Fruit fly (Drosophila melanogaster): ENCODE measurements around the gene CG32365.

Gene CG32365

DNA sequence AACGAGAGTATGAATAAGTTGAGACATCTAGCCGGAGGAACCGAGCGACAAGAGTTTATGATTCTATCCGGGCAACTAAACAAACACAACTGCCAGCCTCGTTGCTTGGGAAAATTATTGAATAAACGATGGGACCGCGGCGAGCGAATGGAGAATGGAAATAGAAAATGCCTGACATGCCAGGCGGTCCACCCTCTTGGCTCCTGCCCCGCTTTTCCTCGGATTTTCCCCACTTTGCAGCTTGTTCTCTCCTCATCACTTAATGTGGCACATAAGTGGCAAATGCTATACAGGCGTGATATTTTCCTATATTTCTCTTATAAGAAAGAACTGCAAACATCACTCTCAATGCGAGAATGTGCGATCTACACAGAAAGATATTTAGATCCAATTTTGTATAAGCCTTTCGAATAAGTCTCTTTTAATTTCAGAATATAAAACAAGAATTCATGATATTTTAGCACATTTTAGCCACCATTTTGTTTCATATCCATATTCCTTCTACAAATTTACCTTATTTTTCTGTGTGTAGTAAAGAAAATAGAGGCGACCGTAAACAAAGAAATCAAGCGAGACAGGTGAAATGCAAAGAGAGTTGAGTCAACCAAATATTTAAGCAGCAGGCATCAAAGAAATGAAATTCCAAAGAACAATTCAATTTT lies 34.8 kb downstream of the CG32365 start (continued):
- TF ChIP-seq CG15336 (GFP tag; IDR thresholded peaks at IDR 0.05): peak; percentile 83
- TF ChIP-seq Sox102F (GFP tag; optimal IDR thresholded peaks at IDR 0.05): no peak
- no peak for TF ChIP-seq CG6808 (GFP tag; optimal IDR thresholded peaks at IDR 0.05)
- peak; percentile 81 for TF ChIP-seq Hr4 (GFP tag; optimal IDR thresholded peaks at IDR 0.05)
- TF ChIP-seq CG16779 (tag; optimal IDR thresholded peaks at IDR 0.05): no peak
- TF ChIP-seq acj6 (GFP tag; optimal IDR thresholded peaks at IDR 0.05): peak; percentile 54
- TF ChIP-seq CG4318 (GFP tag; optimal IDR thresholded peaks at IDR 0.05): peak; percentile 42
- TF ChIP-seq CG8119 (GFP tag; IDR thresholded peaks at IDR 0.05): peak; percentile 71
- peak; percentile 24 for TF ChIP-seq CG3032 (tag; optimal IDR thresholded peaks at IDR 0.05)
- TF ChIP-seq eg (GFP tag; IDR thresholded peaks at IDR 0.05): peak; percentile 82
- peak; percentile 73 for TF ChIP-seq CG6276 (GFP tag; optimal IDR thresholded peaks at IDR 0.05)
- TF ChIP-seq dsx (GFP tag; optimal IDR thresholded peaks at IDR 0.05; ENCODE audit: poor library complexity, severe bottlenecking): no peak
- no peak for TF ChIP-seq CG10669 (GFP tag; optimal IDR thresholded peaks at IDR 0.05)
- TF ChIP-seq CG32006 (GFP tag; optimal IDR thresholded peaks at IDR 0.05): peak; percentile 82
- TF ChIP-seq Sox15 (GFP tag; optimal IDR thresholded peaks at IDR 0.05): no peak

- TF ChIP-seq Lpt (GFP tag; optimal IDR thresholded peaks at IDR 0.05) (no peak), fkh (GFP tag; optimal IDR thresholded peaks at IDR 0.05) (no peak), topi (GFP tag; optimal IDR thresholded peaks at IDR 0.05) (no peak), CG9139 (GFP tag; optimal IDR thresholded peaks at IDR 0.05) (no peak), Eip93F (GFP tag; optimal IDR thresholded peaks at IDR 0.05) (no peak), CG11902 (GFP tag; optimal IDR thresholded peaks at IDR 0.05) (no peak), Eip78C (GFP tag) (no peak), Hr39 (GFP tag; optimal IDR thresholded peaks at IDR 0.05) (no peak), CG8119 (GFP tag; IDR thresholded peaks at IDR 0.05) (no peak), Hr4 (GFP tag; optimal IDR thresholded peaks at IDR 0.05) (no peak), CG8319 (GFP tag; optimal IDR thresholded peaks at IDR 0.05) (no peak), Met (GFP tag; optimal IDR thresholded peaks at IDR 0.05) (no peak), CG34406 (GFP tag; optimal IDR thresholded peaks at IDR 0.05) (no peak), Blimp-1 (GFP tag; optimal IDR thresholded peaks at IDR 0.05) (no peak), CG10631 (GFP tag; optimal IDR thresholded peaks at IDR 0.05) (no peak), salr (GFP tag; optimal IDR thresholded peaks at IDR 0.05) (no peak)
These were observed 35.7 kb downstream of the CG32365 start for dm6 chr3L:7904560-7904959.

DNA sequence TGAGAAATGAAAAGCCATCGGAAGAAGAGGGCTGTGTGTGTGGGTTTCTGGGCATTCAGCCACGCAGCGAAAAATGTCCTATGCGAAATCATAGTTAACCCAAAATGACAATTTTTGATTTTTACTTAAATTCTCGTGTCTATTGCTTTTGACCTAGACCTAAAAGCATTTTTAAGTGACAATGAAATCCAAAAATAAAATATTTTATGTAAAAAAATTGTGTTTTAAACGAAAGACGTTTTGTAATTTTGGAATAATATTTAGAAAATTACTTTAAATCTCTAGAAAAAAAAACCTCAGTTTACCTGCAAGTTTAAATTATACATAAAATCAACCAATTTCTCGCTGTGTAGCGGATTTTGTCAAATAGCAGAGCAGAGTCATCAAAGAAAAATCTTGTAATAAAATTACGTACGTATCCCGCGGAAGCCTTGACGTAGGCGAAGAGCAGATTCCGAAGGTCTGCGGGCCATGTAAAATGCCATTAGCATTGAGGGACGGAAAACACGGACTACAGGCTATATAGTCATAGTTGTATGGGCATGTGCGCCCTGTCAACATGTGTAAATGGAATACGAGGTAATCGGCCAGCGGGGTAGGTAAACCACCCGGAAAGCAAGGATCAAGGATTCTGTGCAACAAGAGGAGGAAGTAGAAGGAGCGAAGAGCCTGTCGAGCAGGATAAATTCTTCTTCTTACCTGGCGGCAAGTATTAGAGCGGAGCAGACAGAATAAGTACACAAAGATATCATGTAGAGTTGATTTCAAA lies 41.0 kb downstream of the CG32365 start:
- TF ChIP-seq CG8632 (GFP tag; optimal IDR thresholded peaks at IDR 0.05) (no peak), Eip93F (GFP tag; optimal IDR thresholded peaks at IDR 0.05) (no peak), CG1621 (tag; optimal IDR thresholded peaks at IDR 0.05) (no peak), svp (GFP tag) (peak; percentile 49), Ets21C (GFP tag; optimal IDR thresholded peaks at IDR 0.05) (no peak), Smox (GFP tag; optimal IDR thresholded peaks at IDR 0.05) (no peak), CG8319 (GFP tag; optimal IDR thresholded peaks at IDR 0.05) (no peak), CG16779 (tag; optimal IDR thresholded peaks at IDR 0.05) (no peak), CG11762 (GFP tag; optimal IDR thresholded peaks at IDR 0.05; ENCODE audit: insufficient read depth) (no peak), Sox102F (GFP tag; optimal IDR thresholded peaks at IDR 0.05) (no peak), Lpt (GFP tag; optimal IDR thresholded peaks at IDR 0.05) (no peak), CG34406 (GFP tag; optimal IDR thresholded peaks at IDR 0.05) (no peak), fd59A (GFP tag; optimal IDR thresholded peaks at IDR 0.05) (no peak), CG6276 (GFP tag; optimal IDR thresholded peaks at IDR 0.05) (no peak), CG4318 (GFP tag; optimal IDR thresholded peaks at IDR 0.05) (no peak), CG32006 (GFP tag; optimal IDR thresholded peaks at IDR 0.05) (peak; percentile 40), cyc (GFP tag; optimal IDR thresholded peaks at IDR 0.05) (no peak), Sox15 (GFP tag; optimal IDR thresholded peaks at IDR 0.05) (no peak), fd85E (GFP tag; optimal IDR thresholded peaks at IDR 0.05) (no peak), ss (GFP tag; optimal IDR thresholded peaks at IDR 0.05) (no peak), vri (GFP tag; optimal IDR thresholded peaks at IDR 0.05) (no peak), dac (GFP tag; optimal IDR thresholded peaks at IDR 0.05) (no peak), esn (GFP tag; optimal IDR thresholded peaks at IDR 0.05) (no peak), CG15336 (GFP tag; IDR thresholded peaks at IDR 0.05) (peak; percentile 56), Eip78C (GFP tag) (peak; percentile 72), Gug (GFP tag; IDR thresholded peaks at IDR 0.05) (no peak), CG11294 (GFP tag; IDR thresholded peaks at IDR 0.05) (0 out of 2 replicates have a peak, but pooled peaks have one; percentile 11), Hr4 (GFP tag; optimal IDR thresholded peaks at IDR 0.05) (peak; percentile 28)
